Worm (Caenorhabditis elegans) whole organism, L1 larva: Measurements from ENCODE around the gene nhr-90.

ENCODE experiments used
- C16A3.4 ChIP-seq: fragments of 150-350 bp; optimal IDR thresholded peaks from 2 replicates; lab custom pipeline; 2014; ENCODE audit warnings: missing biosample characterization, missing genetic modification characterization
- Y116A8C.19 ChIP-seq: sonication (generic microtip); optimal IDR thresholded peaks from 2 replicates; lab custom pipeline; 2016; ENCODE audit warnings: missing compliant biosample characterization, missing genetic modification characterization, borderline replicate concordance
- aly-2 ChIP-seq: fragments of 150-350 bp; optimal IDR thresholded peaks from 2 replicates; lab custom pipeline; 2014; ENCODE audit warnings: missing biosample characterization, missing genetic modification characterization
- blmp-1 ChIP-seq: fragments of 150-350 bp; optimal IDR thresholded peaks from 2 replicates; lab custom pipeline; 2014; ENCODE audit warnings: missing biosample characterization, missing genetic modification characterization
- ceh-63 ChIP-seq: fragments of 200-800 bp; sonication (Bioruptor generic); optimal IDR thresholded peaks from 2 replicates; lab custom pipeline; 2018; ENCODE audit warnings: mild to moderate bottlenecking, missing genetic modification characterization, missing compliant biosample characterization
- ceh-82 ChIP-seq, 3 experiments: fragments of 150-350 bp in 1 of 3; sonication (generic microtip) in 2 of 3; optimal IDR thresholded peaks; 2 replicates each; lab custom pipeline; 2014 to 2017; ENCODE audit warnings: missing biosample characterization in 3 of 3, missing genetic modification characterization in 3 of 3
- ceh-88 ChIP-seq: fragments of 200-800 bp; sonication (Bioruptor generic); IDR thresholded peaks from 2 replicates; pipeline ENCODE4 v1.3.6; 2022; ENCODE audit warnings: missing genetic modification characterization, missing compliant biosample characterization
- ceh-90 ChIP-seq: sonication (generic microtip); optimal IDR thresholded peaks from 2 replicates; lab custom pipeline; 2016; ENCODE audit warnings: missing genetic modification characterization, missing compliant biosample characterization
- efl-1 ChIP-seq, 4 experiments: fragments of 150-350 bp; optimal IDR thresholded peaks in 3 of 4; peaks in 1 of 4; 1 replicate in 1 of 4; 2 replicates in 3 of 4; lab custom pipeline; 2014; ENCODE audit warnings: missing biosample characterization in 2 of 4, missing genetic modification characterization in 2 of 4, missing genetic modification reagents in 2 of 4
- efl-3 ChIP-seq: fragments of 200-800 bp; sonication (Bioruptor generic); optimal IDR thresholded peaks from 2 replicates; lab custom pipeline; 2018; ENCODE audit warnings: mild to moderate bottlenecking, missing genetic modification characterization, missing compliant biosample characterization
- egl-13 ChIP-seq: sonication (generic microtip); optimal IDR thresholded peaks from 2 replicates; lab custom pipeline; 2016; ENCODE audit warnings: missing genotype, missing genetic modification reagents, missing genetic modification characterization, missing compliant biosample characterization
- elt-3 ChIP-seq, 6 experiments: fragments of 150-350 bp in 1 of 6; sonication (generic microtip); optimal IDR thresholded peaks; 2 replicates each; lab custom pipeline; 2017 to 2018; ENCODE audit warnings: missing biosample characterization in 6 of 6, missing genetic modification characterization in 6 of 6, inconsistent platforms in 1 of 6
- fos-1 ChIP-seq: fragments of 150-350 bp; optimal IDR thresholded peaks from 2 replicates; lab custom pipeline; 2014; ENCODE audit warnings: missing biosample characterization, missing genetic modification characterization
- grh-1 ChIP-seq: fragments of 200-800 bp; sonication (Bioruptor generic); IDR thresholded peaks from 2 replicates; pipeline ENCODE4 v1.3.6; 2022; ENCODE audit warnings: missing genetic modification reagents, missing genetic modification characterization, missing compliant biosample characterization
- irx-1 ChIP-seq: sonication (generic microtip); optimal IDR thresholded peaks from 2 replicates; lab custom pipeline; 2016; ENCODE audit warnings: missing genetic modification characterization, missing compliant biosample characterization
- isw-1 ChIP-seq: fragments of 200-800 bp; sonication (Bioruptor generic); IDR thresholded peaks from 2 replicates; pipeline ENCODE4 v1.3.6; 2022; ENCODE audit warnings: missing genetic modification characterization, missing compliant biosample characterization
- jun-1 ChIP-seq: fragments of 150-350 bp; optimal IDR thresholded peaks from 2 replicates; lab custom pipeline; 2014; ENCODE audit warnings: missing biosample characterization, missing genetic modification reagents, missing genetic modification characterization
- lin-14 ChIP-seq: fragments of 200-800 bp; sonication (Bioruptor generic); optimal IDR thresholded peaks from 2 replicates; lab custom pipeline; 2018; ENCODE audit warnings: mild to moderate bottlenecking, missing genetic modification characterization, moderate library complexity, missing compliant biosample characterization
- mab-9 ChIP-seq: fragments of 200-800 bp; sonication (Bioruptor generic); IDR thresholded peaks from 2 replicates; pipeline ENCODE4 v1.3.6; 2022; ENCODE audit warnings: missing genetic modification reagents, missing genetic modification characterization, missing compliant biosample characterization
- mdl-1 ChIP-seq, 2 experiments: fragments of 150-350 bp; optimal IDR thresholded peaks; 2 replicates each; lab custom pipeline; 2014 to 2017; ENCODE audit warnings: missing biosample characterization in 2 of 2, missing genetic modification characterization in 2 of 2, inconsistent platforms in 1 of 2
- mef-2 ChIP-seq: fragments of 150-350 bp; optimal IDR thresholded peaks from 2 replicates; lab custom pipeline; 2014; ENCODE audit warnings: missing biosample characterization, missing genetic modification characterization
- mep-1 ChIP-seq: fragments of 150-350 bp; optimal IDR thresholded peaks from 2 replicates; lab custom pipeline; 2014; ENCODE audit warnings: missing biosample characterization, missing genetic modification characterization
- nhr-20 ChIP-seq: sonication (generic microtip); optimal IDR thresholded peaks from 2 replicates; lab custom pipeline; 2016; ENCODE audit warnings: mild to moderate bottlenecking, missing genetic modification characterization, missing compliant biosample characterization
- nhr-28 ChIP-seq: fragments of 150-350 bp; optimal IDR thresholded peaks from 2 replicates; lab custom pipeline; 2014; ENCODE audit warnings: missing biosample characterization, missing genetic modification characterization
- nhr-71 ChIP-seq: sonication (generic microtip); optimal IDR thresholded peaks from 2 replicates; lab custom pipeline; 2016; ENCODE audit warnings: mild to moderate bottlenecking, missing genetic modification characterization, moderate library complexity, missing compliant biosample characterization
- nhr-76 ChIP-seq: sonication (generic microtip); optimal IDR thresholded peaks from 2 replicates; lab custom pipeline; 2017; ENCODE audit warnings: missing biosample characterization, missing genetic modification characterization
- nhr-77 ChIP-seq: fragments of 150-350 bp; optimal IDR thresholded peaks from 2 replicates; lab custom pipeline; 2014; ENCODE audit warnings: missing biosample characterization, missing genetic modification characterization
- nhr-85 ChIP-seq: sonication (generic microtip); peaks from one replicate; lab custom pipeline; 2016; ENCODE audit warnings: missing genetic modification characterization, inconsistent platforms, missing compliant biosample characterization
- pax-3 ChIP-seq: fragments of 200-800 bp; sonication (Bioruptor generic); optimal IDR thresholded peaks from 2 replicates; lab custom pipeline; 2018; ENCODE audit warnings: mild to moderate bottlenecking, missing genetic modification characterization, moderate library complexity, missing compliant biosample characterization
- pqm-1 ChIP-seq: sonication (generic microtip); optimal IDR thresholded peaks from 3 replicates; lab custom pipeline; 2017; ENCODE audit warnings: missing biosample characterization, missing genetic modification characterization
- skn-1 ChIP-seq: fragments of 150-350 bp; optimal IDR thresholded peaks from 2 replicates; lab custom pipeline; 2014; ENCODE audit warnings: missing biosample characterization, missing genetic modification characterization
- snpc-4 ChIP-seq: fragments of 150-350 bp; optimal IDR thresholded peaks from 2 replicates; lab custom pipeline; 2014; ENCODE audit warnings: missing biosample characterization, missing genetic modification characterization
- snu-23 ChIP-seq: sonication (generic microtip); optimal IDR thresholded peaks from 2 replicates; lab custom pipeline; 2016; ENCODE audit warnings: missing genetic modification characterization, missing compliant biosample characterization
- sox-4 ChIP-seq: sonication (generic microtip); optimal IDR thresholded peaks from 2 replicates; lab custom pipeline; 2016; ENCODE audit warnings: missing genetic modification characterization, missing compliant biosample characterization
- swsn-7 ChIP-seq: sonication (generic microtip); optimal IDR thresholded peaks from 2 replicates; lab custom pipeline; 2016; ENCODE audit warnings: missing genetic modification characterization, missing compliant biosample characterization
- tlp-1 ChIP-seq: fragments of 150-350 bp; optimal IDR thresholded peaks from 2 replicates; lab custom pipeline; 2014; ENCODE audit warnings: missing biosample characterization, missing genetic modification characterization
- unc-130 ChIP-seq: fragments of 150-350 bp; optimal IDR thresholded peaks from 2 replicates; lab custom pipeline; 2017; ENCODE audit warnings: missing biosample characterization, missing genetic modification characterization, inconsistent platforms
- unc-62 ChIP-seq: fragments of 150-350 bp; optimal IDR thresholded peaks from 2 replicates; lab custom pipeline; 2014; ENCODE audit warnings: missing biosample characterization, missing genetic modification reagents, missing genetic modification characterization
- vab-15 ChIP-seq: sonication (generic microtip); optimal IDR thresholded peaks from 2 replicates; lab custom pipeline; 2017; ENCODE audit warnings: missing genotype, mild to moderate bottlenecking, missing genetic modification characterization, missing compliant biosample characterization
- xbp-1 ChIP-seq: sonication (generic microtip); optimal IDR thresholded peaks from 2 replicates; lab custom pipeline; 2016; ENCODE audit warnings: missing genetic modification characterization, missing compliant biosample characterization
- ztf-4 ChIP-seq: fragments of 150-350 bp; optimal IDR thresholded peaks from 2 replicates; lab custom pipeline; 2014; ENCODE audit warnings: missing biosample characterization, missing genetic modification characterization

The nhr-90 gene

ce11 chrV:574639-575038 lies 35.7 kb upstream of the nhr-90 start, which contains the start of gene C14C6.13:
C14C6.13 (minus strand) TSS chrV:574739.
- TF ChIP-seq mab-9 (GFP tag; lab: Robert Waterston, UW), result no peak
- no peak for TF ChIP-seq nhr-71
- TF ChIP-seq skn-1, result no peak
- TF ChIP-seq Y116A8C.19 (tag; lab: Kevin White, UChicago), result no peak
- no peak for TF ChIP-seq snpc-4 (tag; lab: Kevin White, UChicago)
- no peak for TF ChIP-seq lin-14
- no peak for TF ChIP-seq pqm-1
- no peak for TF ChIP-seq nhr-85 (tag; lab: Kevin White, UChicago)

ce11 chrV:576070-576469 lies 34.2 kb upstream of the nhr-90 start, which contains the start of gene K06H6.5:
K06H6.5 (plus strand) TSS chrV:576370.
- TF ChIP-seq jun-1, result no peak
- no peak for TF ChIP-seq nhr-76 (tag; lab: Kevin White, UChicago)
- no peak for TF ChIP-seq unc-62 (GFP tag; lab: Kevin White, UChicago)
- no peak for TF ChIP-seq unc-130 (tag; lab: Kevin White, UChicago)
- TF ChIP-seq C16A3.4, result no peak
- no peak for TF ChIP-seq snu-23 (GFP tag; lab: Kevin White, UChicago)
- no peak for TF ChIP-seq xbp-1 (tag; lab: Kevin White, UChicago)
- no peak for TF ChIP-seq mef-2
- no peak for TF ChIP-seq ceh-63
- no peak for TF ChIP-seq nhr-85 (tag; lab: Kevin White, UChicago)
- no peak for TF ChIP-seq pax-3
- no peak for TF ChIP-seq blmp-1
- no peak for TF ChIP-seq mab-9 (GFP tag; lab: Robert Waterston, UW)
- no peak for TF ChIP-seq nhr-77 (tag; lab: Kevin White, UChicago)
- TF ChIP-seq nhr-71, result no peak
- TF ChIP-seq ceh-82 (tag; optimal IDR thresholded peaks at IDR 0.05; lab: Kevin White, UChicago), result no peak
- no peak for TF ChIP-seq mep-1 (tag; lab: Kevin White, UChicago)
- no peak for TF ChIP-seq efl-1 (optimal IDR thresholded peaks at IDR 0.05; lab: Kevin White, UChicago)
- TF ChIP-seq efl-1 (GFP tag; optimal IDR thresholded peaks at IDR 0.05 in 1 of 2; lab: Kevin White, UChicago), result no peak
- TF ChIP-seq nhr-28 (tag; lab: Kevin White, UChicago), result no peak
- no peak for TF ChIP-seq swsn-7 (tag; lab: Kevin White, UChicago)

- TF ChIP-seq egl-13 (tag; lab: Kevin White, UChicago), result no peak
- TF ChIP-seq pqm-1, result no peak
- no peak for TF ChIP-seq efl-1 (optimal IDR thresholded peaks at IDR 0.05; lab: Kevin White, UChicago)
- no peak for TF ChIP-seq efl-1 (GFP tag; optimal IDR thresholded peaks at IDR 0.05 in 1 of 2; lab: Kevin White, UChicago)
- TF ChIP-seq unc-62 (GFP tag; lab: Kevin White, UChicago), result no peak
- TF ChIP-seq swsn-7 (tag; lab: Kevin White, UChicago), result no peak
- no peak for TF ChIP-seq ceh-82 (tag; optimal IDR thresholded peaks at IDR 0.05; lab: Kevin White, UChicago)
- TF ChIP-seq mdl-1 (tag; optimal IDR thresholded peaks at IDR 0.05; lab: Kevin White, UChicago), result no peak
- TF ChIP-seq irx-1 (tag; lab: Kevin White, UChicago), result no peak
- no peak for TF ChIP-seq ztf-4
- TF ChIP-seq ceh-63, result no peak
- no peak for TF ChIP-seq ceh-88 (GFP tag; lab: Robert Waterston, UW)
- TF ChIP-seq isw-1, result no peak
- no peak for TF ChIP-seq sox-4 (tag; lab: Kevin White, UChicago)
- TF ChIP-seq grh-1 (GFP tag; lab: Robert Waterston, UW), result no peak
- no peak for TF ChIP-seq elt-3 (tag; optimal IDR thresholded peaks at IDR 0.05; lab: Kevin White, UChicago)
- TF ChIP-seq vab-15, result no peak
- no peak for TF ChIP-seq nhr-28 (tag; lab: Kevin White, UChicago)
- no peak for TF ChIP-seq ceh-90 (tag; lab: Kevin White, UChicago)
- TF ChIP-seq mab-9 (GFP tag; lab: Robert Waterston, UW), result no peak
- TF ChIP-seq efl-3 (GFP tag; lab: Kevin White, UChicago), result no peak
These were observed 33.4 kb upstream of the nhr-90 start for ce11 chrV:576918-577317.

- TF ChIP-seq nhr-20 (tag; lab: Kevin White, UChicago) (no peak), blmp-1 (peak; percentile 29), fos-1 (no peak), aly-2 (tag; lab: Kevin White, UChicago) (no peak), tlp-1 (tag; lab: Kevin White, UChicago) (no peak), mef-2 (no peak)
These were observed 31.3 kb upstream of the nhr-90 start, which contains the start of gene K06H6.4 for ce11 chrV:578977-579376. K06H6.4 (plus strand) TSS chrV:579277.
